Fruit fly (Drosophila melanogaster) Kc167 (cell line): Measurements from ENCODE around the gene CG13086.

Experiments used
- Myc ChIP-seq: fragments of >200 bp; optimal IDR thresholded peaks from 2 replicates; lab custom pipeline; 2017; ENCODE audit warnings: missing external identifiers
- Sin3A ChIP-seq: fragments of >200 bp; optimal IDR thresholded peaks from 2 replicates; lab custom pipeline; 2018; ENCODE audit warnings: missing external identifiers
- h ChIP-seq: fragments of >200 bp; optimal IDR thresholded peaks from 3 replicates; lab custom pipeline; 2018; ENCODE audit warnings: missing external identifiers
- psq ChIP-seq: fragments of >200 bp; optimal IDR thresholded peaks from 2 replicates; lab custom pipeline; 2017; ENCODE audit warnings: missing external identifiers
- ttk ChIP-seq: sonication (Bioruptor generic); optimal IDR thresholded peaks from 2 replicates; lab custom pipeline; 2017; ENCODE audit warnings: missing external identifiers

DNA sequence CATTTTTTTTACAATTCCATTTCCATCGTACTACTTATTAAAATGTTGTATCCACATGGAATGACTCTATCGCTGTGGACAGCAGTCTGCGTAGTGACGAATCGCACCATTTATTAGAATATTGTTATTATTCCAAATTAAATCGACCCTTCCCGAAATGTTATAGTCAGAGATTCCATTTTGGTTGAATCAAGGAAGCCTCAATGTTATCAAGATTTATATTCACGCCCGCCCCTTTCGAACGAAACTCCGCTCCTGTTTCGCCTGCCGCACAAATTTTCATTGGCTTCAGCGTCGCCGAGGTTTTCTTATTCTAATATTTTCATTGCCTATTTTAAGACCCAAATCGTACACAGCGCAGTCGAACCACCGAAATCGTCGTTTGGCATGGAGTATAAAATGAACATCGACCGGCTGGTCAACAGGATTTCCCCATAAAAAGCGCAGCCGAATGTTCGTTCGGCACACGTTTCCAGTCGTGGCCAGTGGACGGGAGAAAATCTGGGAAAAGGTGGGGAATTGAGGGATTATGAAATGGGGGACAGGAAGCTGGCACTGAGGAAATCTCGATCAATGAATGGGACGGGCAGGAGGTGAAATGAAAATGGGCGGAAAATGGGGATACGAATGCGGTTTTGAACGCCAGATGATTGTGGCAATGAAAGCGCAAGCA, 41.6 kb downstream of the CG13086 start:
- TF ChIP-seq h (lab: Kevin White, UChicago) (no peak), Sin3A (lab: Kevin White, UChicago) (no peak), Myc (lab: Kevin White, UChicago) (no peak), ttk (lab: Kevin White, UChicago) (no peak), psq (lab: Kevin White, UChicago) (no peak)
